Fruit fly (Drosophila melanogaster): ENCODE data around the gene CecC.

The CecC gene

dm6 chr3R:30243262-30243815, 27.1 kb downstream of the CecC start, which contains the start of gene CG9737 (continued):
- no peak for TF ChIP-seq CG4617 (GFP tag; optimal IDR thresholded peaks at IDR 0.05; ENCODE audit: borderline replicate concordance)
- TF ChIP-seq mld (GFP tag; IDR thresholded peaks at IDR 0.05; ENCODE audit: partially characterized antibody) = no peak
- no peak for TF ChIP-seq jumu (GFP tag; optimal IDR thresholded peaks at IDR 0.05)
- TF ChIP-seq CG7372 (GFP tag; IDR thresholded peaks at IDR 0.05) = no peak
- no peak for TF ChIP-seq salm (tag; optimal IDR thresholded peaks at IDR 0.05)
- TF ChIP-seq corto (GFP tag; optimal IDR thresholded peaks at IDR 0.05) = no peak
- peak; percentile 2 for TF ChIP-seq Vsx1 (GFP tag; optimal IDR thresholded peaks at IDR 0.05)
- TF ChIP-seq ems (GFP tag; optimal IDR thresholded peaks at IDR 0.05) = no peak
- TF ChIP-seq CG30020 (tag; optimal IDR thresholded peaks at IDR 0.05) = no peak
- TF ChIP-seq HLHmδ (GFP tag; optimal IDR thresholded peaks at IDR 0.05) = peak; percentile 79
- TF ChIP-seq CG10431 (GFP tag; optimal IDR thresholded peaks at IDR 0.05) = peak; percentile 59
- TF ChIP-seq CG1792 (GFP tag; optimal IDR thresholded peaks at IDR 0.05) = no peak
- no peak for TF ChIP-seq B-H2 (GFP tag; optimal IDR thresholded peaks at IDR 0.05)
- no peak for TF ChIP-seq CG15696 (tag; optimal IDR thresholded peaks at IDR 0.05)
- peak; percentile 100 for TF ChIP-seq Blimp-1 (GFP tag; optimal IDR thresholded peaks at IDR 0.05)
- peak; percentile 32; the same call in 1 of the 2 replicates for TF ChIP-seq amos (GFP tag; IDR thresholded peaks at IDR 0.05; ENCODE audit: partially characterized antibody)
- peak; percentile 6 for TF ChIP-seq CrebB (tag; optimal IDR thresholded peaks at IDR 0.05)
- TF ChIP-seq bsh (GFP tag; optimal IDR thresholded peaks at IDR 0.05) = peak; percentile 24 to 73
- peak; percentile 14 for TF ChIP-seq HHEX (GFP tag; optimal IDR thresholded peaks at IDR 0.05)
- TF ChIP-seq grn (GFP tag; optimal IDR thresholded peaks at IDR 0.05) = peak; percentile 13
- peak; percentile 25 for TF ChIP-seq Med (GFP tag)
- peak; percentile 38 for TF ChIP-seq abd-A (tag; optimal IDR thresholded peaks at IDR 0.05)
- TF ChIP-seq Jarid2 (GFP tag; optimal IDR thresholded peaks at IDR 0.05) = no peak
- TF ChIP-seq lmd (GFP tag; IDR thresholded peaks at IDR 0.05) = no peak
- no peak for TF ChIP-seq ewg (GFP tag; optimal IDR thresholded peaks at IDR 0.05)
- TF ChIP-seq ro (GFP tag; IDR thresholded peaks at IDR 0.05) = no peak
- peak; percentile 5 for TF ChIP-seq kah (GFP tag; optimal IDR thresholded peaks at IDR 0.05)
- TF ChIP-seq unc-4 (GFP tag; IDR thresholded peaks at IDR 0.05; ENCODE audit: partially characterized antibody) = 0 out of 2 replicates have a peak, but pooled peaks have one; percentile 21
- TF ChIP-seq CG12236 (GFP tag; optimal IDR thresholded peaks at IDR 0.05) = no peak
- peak; percentile 25 for TF ChIP-seq lab (GFP tag; optimal IDR thresholded peaks at IDR 0.05)
- TF ChIP-seq pros (GFP tag; optimal IDR thresholded peaks at IDR 0.05) = peak; percentile 99
- TF ChIP-seq ftz-f1 (GFP tag; optimal IDR thresholded peaks at IDR 0.05) = peak; percentile 93
- peak; percentile 6 for TF ChIP-seq CG13296 (GFP tag; optimal IDR thresholded peaks at IDR 0.05)
- TF ChIP-seq nom (GFP tag; optimal IDR thresholded peaks at IDR 0.05) = peak; percentile 98
- TF ChIP-seq CG33557 (GFP tag; optimal IDR thresholded peaks at IDR 0.05) = peak; percentile 46
- TF ChIP-seq Doc2 (GFP tag; IDR thresholded peaks at IDR 0.05) = no peak
- peak in 1 of 2 experiments; percentile 73 for TF ChIP-seq Hr78 (GFP tag; optimal IDR thresholded peaks at IDR 0.05)
- TF ChIP-seq shn (GFP tag; optimal IDR thresholded peaks at IDR 0.05) = no peak
- TF ChIP-seq Pdp1 (GFP tag; optimal IDR thresholded peaks at IDR 0.05) = peak in 1 of 2 experiments; percentile 97
- peak; percentile 98 for TF ChIP-seq chinmo (GFP tag; IDR thresholded peaks at IDR 0.05; ENCODE audit: partially characterized antibody)
- TF ChIP-seq klu (GFP tag; IDR thresholded peaks at IDR 0.05) = no peak
- TF ChIP-seq tna (GFP tag; IDR thresholded peaks at IDR 0.05; ENCODE audit: partially characterized antibody) = peak; percentile 18; the same call in 1 of the 2 replicates
- TF ChIP-seq CG3726 (GFP tag; IDR thresholded peaks at IDR 0.05) = no peak
- TF ChIP-seq cas (GFP tag; IDR thresholded peaks at IDR 0.05) = no peak
- TF ChIP-seq Deaf1 (tag; optimal IDR thresholded peaks at IDR 0.05) = peak; percentile 92
- no peak for TF ChIP-seq gt (GFP tag; IDR thresholded peaks at IDR 0.05)
- TF ChIP-seq CG3407 (GFP tag; optimal IDR thresholded peaks at IDR 0.05) = no peak
- peak in 1 of 2 experiments; percentile 81 for TF ChIP-seq Eip74EF (GFP tag; optimal IDR thresholded peaks at IDR 0.05)

Measured in whole organism, embryonic.